Worm (Caenorhabditis elegans): ENCODE measurements around the gene hal-2.

hal-2 gene

ce11 chrIII:10095377-10095776, 6.6 kb upstream of the hal-2 start:
- no peak for TF ChIP-seq unc-62 (GFP tag; optimal IDR thresholded peaks at IDR 0.05)

- TF ChIP-seq unc-62 (GFP tag; optimal IDR thresholded peaks at IDR 0.05): no peak
Observed at ce11 chrIII:10094538-10094937, 5.8 kb upstream of the hal-2 start.

DNA sequence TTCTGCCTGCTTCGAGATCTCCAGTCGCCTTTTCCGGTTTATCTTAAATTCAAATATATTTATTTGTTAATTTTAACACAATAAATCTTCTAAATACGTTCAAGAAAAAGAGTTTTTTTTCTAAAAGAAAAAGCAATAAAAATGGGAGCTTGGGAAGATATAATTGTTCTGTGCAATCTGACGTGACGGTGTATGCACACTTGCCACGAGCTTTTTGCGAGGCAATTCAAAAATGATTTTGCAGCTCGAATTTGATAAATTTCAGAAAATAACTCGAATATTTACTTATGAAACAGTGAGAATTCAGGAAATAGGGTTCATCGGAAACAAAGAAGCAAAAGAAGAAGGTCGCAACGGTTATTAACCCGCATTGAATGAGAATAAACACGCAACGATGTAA, 4.4 kb upstream of the hal-2 start:
- TF ChIP-seq unc-62 (GFP tag; optimal IDR thresholded peaks at IDR 0.05): no peak

ce11 chrIII:10090685-10091084, 2.0 kb upstream of the hal-2 start, which contains the start of gene gtf-2H2C:
TSS of gene gtf-2H2C (minus strand) at chrIII:10090785.
- no peak for TF ChIP-seq unc-62 (GFP tag; optimal IDR thresholded peaks at IDR 0.05)

DNA sequence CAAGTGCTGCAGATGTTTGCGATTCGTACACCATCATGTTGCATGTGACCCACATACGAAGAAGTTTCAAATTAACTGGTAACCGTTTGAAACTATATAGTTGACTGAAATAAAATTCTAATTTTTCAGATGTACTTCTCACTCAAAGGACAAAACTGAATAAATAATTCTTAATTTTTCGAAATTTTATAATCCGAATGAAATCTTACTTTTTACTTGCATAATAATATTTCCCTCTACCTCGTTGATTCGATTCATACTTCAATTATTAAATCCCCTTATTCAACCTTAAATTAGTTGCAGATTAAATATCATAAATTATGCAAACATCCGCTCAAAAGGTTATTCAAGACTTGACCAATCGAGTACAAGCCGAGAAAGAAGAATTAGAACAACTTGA, 2.7 kb downstream of the hal-2 start, which contains the start of gene T16H12.2:
Gene T16H12.2 (plus strand): TSS at position 301 of the 400 bp plus-strand sequence.
- no peak for TF ChIP-seq unc-62 (GFP tag; optimal IDR thresholded peaks at IDR 0.05)

- no peak for TF ChIP-seq unc-62 (GFP tag; optimal IDR thresholded peaks at IDR 0.05)
Observed at ce11 chrIII:10085574-10085973, 3.2 kb downstream of the hal-2 start.

ce11 chrIII:10085103-10085502, 3.6 kb downstream of the hal-2 start, which contains the start of gene T16H12.13:
TSS of gene T16H12.13 (plus strand) at chrIII:10085403.
- no peak for TF ChIP-seq unc-62 (GFP tag; optimal IDR thresholded peaks at IDR 0.05)

ce11 chrIII:10083242-10083641, 5.5 kb downstream of the hal-2 start, which contains the start of gene T16H12.3:
TSS of gene T16H12.3 (minus strand) at chrIII:10083292.
- no peak for TF ChIP-seq unc-62 (GFP tag; optimal IDR thresholded peaks at IDR 0.05)

ce11 chrIII:10078784-10079183, 9.9 kb downstream of the hal-2 start:
- no peak for TF ChIP-seq unc-62 (GFP tag; optimal IDR thresholded peaks at IDR 0.05)

DNA sequence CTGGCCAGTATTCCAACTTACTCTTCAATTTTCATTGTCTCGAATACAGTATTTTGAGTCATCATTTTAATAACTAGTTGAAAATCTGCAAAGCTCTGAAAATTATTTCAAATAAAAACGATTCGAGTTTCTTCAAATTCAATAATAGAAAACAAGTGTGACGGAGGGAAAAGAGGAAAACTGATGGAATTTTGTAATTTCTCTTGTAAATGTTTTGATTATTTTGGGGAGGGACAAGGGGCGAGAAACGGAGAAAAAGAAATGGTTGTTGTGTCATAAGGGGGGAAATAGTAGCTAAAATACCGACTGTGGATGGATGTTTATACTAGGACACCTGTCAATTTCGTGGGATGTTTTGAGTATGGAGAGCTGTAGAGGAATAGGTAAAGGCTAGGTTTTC, 10.6 kb downstream of the hal-2 start, which contains the start of gene T16G12.9:
Gene T16G12.9 (minus strand): TSS at position 101 of the 400 bp plus-strand sequence.
- TF ChIP-seq unc-62 (GFP tag; optimal IDR thresholded peaks at IDR 0.05): no peak

- no peak for TF ChIP-seq unc-62 (GFP tag; optimal IDR thresholded peaks at IDR 0.05)
Observed at ce11 chrIII:10076042-10076441, 12.7 kb downstream of the hal-2 start.

- no peak for TF ChIP-seq unc-62 (GFP tag; optimal IDR thresholded peaks at IDR 0.05)
Observed at ce11 chrIII:10069278-10069677, 19.5 kb downstream of the hal-2 start, which contains the start of gene T16G12.6. TSS of gene T16G12.6 (plus strand) at chrIII:10069578.

ce11 chrIII:10064140-10064539, 24.6 kb downstream of the hal-2 start, which contains the start of gene ekl-6:
TSS of gene ekl-6 (plus strand) at chrIII:10064404.
- no peak for TF ChIP-seq unc-62 (GFP tag; optimal IDR thresholded peaks at IDR 0.05)

- no peak for TF ChIP-seq unc-62 (GFP tag; optimal IDR thresholded peaks at IDR 0.05)
Observed at ce11 chrIII:10060573-10060972, 28.2 kb downstream of the hal-2 start, which contains the start of gene T16G12.13. TSS of gene T16G12.13 (plus strand) at chrIII:10060865.

DNA sequence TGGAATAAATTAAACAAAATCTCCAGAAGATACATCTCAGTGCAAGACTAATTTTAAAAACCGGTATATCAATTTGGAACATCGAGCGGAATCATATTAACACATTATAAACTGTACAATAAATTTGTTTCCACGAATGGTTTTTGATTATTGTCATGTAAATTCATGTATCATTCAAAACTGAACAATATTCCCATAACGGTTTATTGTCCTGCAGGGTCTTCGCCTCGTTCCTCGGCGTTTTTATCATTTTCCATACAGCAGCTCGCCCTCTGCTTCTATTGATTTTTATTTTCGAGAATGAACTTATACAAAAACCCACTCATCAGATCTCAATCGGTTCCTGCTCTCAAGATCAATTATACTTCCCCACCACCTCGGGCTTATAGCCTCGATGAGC, 29.7 kb downstream of the hal-2 start, which contains the start of gene T16G12.8:
Gene T16G12.8 (plus strand): TSS at position 301 of the 400 bp plus-strand sequence.
- no peak for TF ChIP-seq unc-62 (GFP tag; optimal IDR thresholded peaks at IDR 0.05)

DNA sequence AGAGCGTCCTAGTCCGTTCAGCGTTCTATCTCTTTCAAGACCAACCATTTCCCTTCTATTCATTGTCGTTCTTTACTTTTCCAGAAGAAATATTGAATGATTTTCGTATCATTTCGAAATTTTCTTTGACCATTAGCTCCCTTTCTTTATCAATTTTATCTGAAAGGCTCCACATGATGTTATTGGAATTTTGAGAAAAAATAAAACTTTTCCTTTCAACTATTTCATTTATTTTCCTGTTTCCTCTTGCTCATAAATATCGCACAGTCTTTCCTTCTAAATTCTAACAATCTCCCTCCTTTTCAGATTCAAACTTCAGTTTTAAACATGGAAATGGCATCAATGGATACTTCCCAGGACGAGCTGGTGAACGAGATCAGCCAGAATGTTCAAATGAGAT, 31.2 kb downstream of the hal-2 start, which contains the start of gene T16G12.4:
Gene T16G12.4 (plus strand): TSS at position 301 of the 400 bp plus-strand sequence.
- TF ChIP-seq unc-62 (GFP tag; optimal IDR thresholded peaks at IDR 0.05): no peak

ce11 chrIII:10056033-10056432, 32.7 kb downstream of the hal-2 start, which contains the start of gene T16G12.10:
TSS of gene T16G12.10 (minus strand) at chrIII:10056133.
- TF ChIP-seq unc-62 (GFP tag; optimal IDR thresholded peaks at IDR 0.05): no peak
